Fruit fly (Drosophila melanogaster) whole organism, embryonic: Measurements from ENCODE around the gene Dhdds.

Source experiments
- Atf3 ChIP-seq: fragments of 200-800 bp; sonication (Bioruptor generic); optimal IDR thresholded peaks from 3 replicates; lab custom pipeline; 2016; ENCODE audit warnings: missing biosample characterization, missing genetic modification characterization
- Atf6 ChIP-seq: fragments of 200-800 bp; sonication (Bioruptor generic); IDR thresholded peaks from 2 replicates; pipeline ENCODE4 v1.3.6; 2022; ENCODE audit warnings: missing biosample characterization, missing genetic modification characterization
- Bgb ChIP-seq: fragments of 200-800 bp; sonication (Bioruptor generic); IDR thresholded peaks from 2 replicates; pipeline ENCODE4 v1.3.6; 2022; ENCODE audit warnings: missing biosample characterization, missing genetic modification characterization; ENCODE audit not compliant: partially characterized antibody
- C15 ChIP-seq: fragments of 200-800 bp; sonication (Bioruptor generic); IDR thresholded peaks from 3 replicates; pipeline ENCODE4 v1.3.6; 2022; ENCODE audit warnings: missing biosample characterization, missing genetic modification characterization
- CG13424 ChIP-seq: fragments of 200-800 bp; sonication (Bioruptor generic); optimal IDR thresholded peaks from 2 replicates; lab custom pipeline; 2019; ENCODE audit warnings: missing biosample characterization, mild to moderate bottlenecking, missing genetic modification characterization, moderate library complexity
- CG14710 ChIP-seq: fragments of 200-800 bp; sonication (Bioruptor generic); optimal IDR thresholded peaks from 3 replicates; lab custom pipeline; 2019; ENCODE audit warnings: missing biosample characterization, mild to moderate bottlenecking, missing genetic modification characterization, moderate library complexity
- CG15073 ChIP-seq: fragments of 200-800 bp; sonication (Bioruptor generic); optimal IDR thresholded peaks from 2 replicates; lab custom pipeline; 2016; ENCODE audit warnings: missing biosample characterization, missing genetic modification characterization
- CG1602 ChIP-seq: fragments of 200-800 bp; sonication (Bioruptor generic); optimal IDR thresholded peaks from 3 replicates; lab custom pipeline; 2016; ENCODE audit warnings: missing biosample characterization, missing genetic modification characterization
- CG17568 ChIP-seq: fragments of 200-800 bp; sonication (Bioruptor generic); optimal IDR thresholded peaks from 2 replicates; lab custom pipeline; 2018; ENCODE audit warnings: missing biosample characterization, mild to moderate bottlenecking, missing genetic modification characterization, moderate library complexity
- CG18619 ChIP-seq: fragments of 200-800 bp; sonication (Bioruptor generic); optimal IDR thresholded peaks from 3 replicates; lab custom pipeline; 2017; ENCODE audit warnings: missing biosample characterization, mild to moderate bottlenecking, missing genetic modification characterization
- CG2199 ChIP-seq: fragments of 200-800 bp; sonication (Bioruptor generic); IDR thresholded peaks from 3 replicates; pipeline ENCODE4 v1.3.6; 2022; ENCODE audit warnings: missing biosample characterization, missing genetic modification characterization
- CG2875 ChIP-seq: fragments of 200-800 bp; sonication (Bioruptor generic); optimal IDR thresholded peaks from 2 replicates; lab custom pipeline; 2017; ENCODE audit warnings: missing biosample characterization, mild to moderate bottlenecking, missing genetic modification characterization, missing genetic modification reagents
- CG5180 ChIP-seq: fragments of 200-800 bp; sonication (Bioruptor generic); optimal IDR thresholded peaks from 3 replicates; lab custom pipeline; 2017; ENCODE audit warnings: missing biosample characterization, missing genetic modification characterization, mild to moderate bottlenecking, moderate library complexity, missing genetic modification reagents
- CG6813 ChIP-seq: fragments of 200-800 bp; sonication (Bioruptor generic); optimal IDR thresholded peaks from 2 replicates; lab custom pipeline; 2017; ENCODE audit warnings: missing biosample characterization, missing genetic modification characterization, mild to moderate bottlenecking, moderate library complexity, missing genetic modification reagents
- CG6854 ChIP-seq: fragments of 200-800 bp; sonication (Bioruptor generic); optimal IDR thresholded peaks from 3 replicates; lab custom pipeline; 2017; ENCODE audit warnings: missing biosample characterization, mild to moderate bottlenecking, missing genetic modification characterization
- CG9609 ChIP-seq: fragments of 200-800 bp; sonication (Bioruptor generic); optimal IDR thresholded peaks from 3 replicates; lab custom pipeline; 2016; ENCODE audit warnings: missing biosample characterization, missing genetic modification characterization
- CG9876 ChIP-seq: fragments of 200-800 bp; sonication (Bioruptor generic); optimal IDR thresholded peaks from 2 replicates; lab custom pipeline; 2016; ENCODE audit warnings: missing biosample characterization, missing genetic modification characterization
- Deaf1 ChIP-seq: fragments of 200-800 bp; optimal IDR thresholded peaks from 3 replicates; lab custom pipeline; 2019; ENCODE audit warnings: missing biosample characterization, mild to moderate bottlenecking, missing genetic modification characterization, moderate library complexity
- Dek ChIP-seq: fragments of 200-800 bp; sonication (Bioruptor generic); optimal IDR thresholded peaks from 3 replicates; lab custom pipeline; 2019; ENCODE audit warnings: missing biosample characterization, mild to moderate bottlenecking, missing genetic modification characterization, moderate library complexity
- Dll ChIP-seq: fragments of 200-800 bp; sonication (Bioruptor generic); IDR thresholded peaks from 4 replicates; pipeline ENCODE4 v1.3.6; 2022; ENCODE audit warnings: missing biosample characterization, missing genetic modification characterization; ENCODE audit not compliant: partially characterized antibody
- Doc3 ChIP-seq: fragments of 200-800 bp; sonication (Bioruptor generic); IDR thresholded peaks from 3 replicates; pipeline ENCODE4 v1.3.6; 2022; ENCODE audit warnings: missing biosample characterization, missing genetic modification characterization; ENCODE audit not compliant: partially characterized antibody
- Ets97D ChIP-seq: fragments of 200-800 bp; sonication (Bioruptor generic); optimal IDR thresholded peaks from 3 replicates; lab custom pipeline; 2016; ENCODE audit warnings: missing biosample characterization, missing genetic modification characterization
- GATAe ChIP-seq: fragments of 200-800 bp; sonication (Bioruptor generic); conservative IDR thresholded peaks from 2 replicates; pipeline ENCODE4 v1.3.6; 2022; ENCODE audit warnings: missing biosample characterization, missing genetic modification characterization
- HLH54F ChIP-seq: fragments of 200-800 bp; sonication (Bioruptor generic); optimal IDR thresholded peaks from 3 replicates; lab custom pipeline; 2016; ENCODE audit warnings: missing biosample characterization, missing genetic modification characterization
- HmgD ChIP-seq: fragments of 200-800 bp; sonication (Bioruptor generic); optimal IDR thresholded peaks from 3 replicates; lab custom pipeline; 2016; ENCODE audit warnings: missing biosample characterization, missing genetic modification characterization
- Hmr ChIP-seq: fragments of 200-800 bp; sonication (Bioruptor generic); optimal IDR thresholded peaks from 3 replicates; lab custom pipeline; 2017; ENCODE audit warnings: mild to moderate bottlenecking, missing biosample characterization, missing genetic modification reagents, missing genetic modification characterization
- Hr78 ChIP-seq, 2 experiments: fragments of 200-800 bp in 1 of 2; fragments of >200 bp in 1 of 2; sonication (Bioruptor generic) in 1 of 2; optimal IDR thresholded peaks; 2 replicates each; lab custom pipeline; 2017 to 2019; ENCODE audit warnings: missing biosample characterization in 2 of 2, missing genetic modification characterization in 2 of 2, mild to moderate bottlenecking in 1 of 2, moderate library complexity in 1 of 2
- Rx ChIP-seq: fragments of 200-800 bp; sonication (Bioruptor generic); IDR thresholded peaks from 2 replicates; pipeline ENCODE4 v1.3.6; 2022; ENCODE audit warnings: missing biosample characterization, missing genetic modification characterization
- Side ChIP-seq: fragments of 200-800 bp; sonication (Bioruptor generic); optimal IDR thresholded peaks from 2 replicates; lab custom pipeline; 2016; ENCODE audit warnings: missing biosample characterization, missing genetic modification characterization
- Sox102F ChIP-seq: fragments of 200-800 bp; sonication (Bioruptor generic); optimal IDR thresholded peaks from 2 replicates; lab custom pipeline; 2018; ENCODE audit warnings: missing biosample characterization, mild to moderate bottlenecking, missing genetic modification characterization, moderate library complexity
- aop ChIP-seq: fragments of 200-800 bp; sonication (Bioruptor generic); IDR thresholded peaks from 2 replicates; pipeline ENCODE4 v1.3.6; 2022; ENCODE audit warnings: missing biosample characterization, missing genetic modification characterization
- br ChIP-seq: fragments of >200 bp; optimal IDR thresholded peaks from 2 replicates; lab custom pipeline; 2017
- chif ChIP-seq, 2 experiments: fragments of 200-800 bp; sonication (Bioruptor generic); optimal IDR thresholded peaks; 3 replicates each; lab custom pipeline; 2016; ENCODE audit warnings: missing biosample characterization in 2 of 2, missing genetic modification characterization in 2 of 2
- dpn ChIP-seq, 2 experiments: fragments of 200-800 bp; sonication (Bioruptor generic); optimal IDR thresholded peaks; 3 replicates each; lab custom pipeline; 2016; ENCODE audit warnings: missing biosample characterization in 2 of 2, missing genetic modification characterization in 2 of 2
- ftz-f1 ChIP-seq: fragments of 200-800 bp; sonication (Bioruptor generic); optimal IDR thresholded peaks from 2 replicates; lab custom pipeline; 2016; ENCODE audit warnings: missing biosample characterization, missing genetic modification characterization
- her ChIP-seq: fragments of 200-800 bp; sonication (Bioruptor generic); optimal IDR thresholded peaks from 2 replicates; lab custom pipeline; 2016; ENCODE audit warnings: missing biosample characterization, missing genetic modification characterization
- lmd ChIP-seq: fragments of 200-800 bp; sonication (Bioruptor generic); IDR thresholded peaks from 2 replicates; pipeline ENCODE4 v1.3.6; 2022; ENCODE audit warnings: missing biosample characterization, missing genetic modification characterization
- maf-S ChIP-seq: fragments of 200-800 bp; sonication (Bioruptor generic); optimal IDR thresholded peaks from 2 replicates; lab custom pipeline; 2016; ENCODE audit warnings: missing biosample characterization, missing genetic modification characterization
- mirr ChIP-seq: fragments of 200-800 bp; sonication (Bioruptor generic); optimal IDR thresholded peaks from 3 replicates; lab custom pipeline; 2018; ENCODE audit warnings: missing biosample characterization, mild to moderate bottlenecking, missing genetic modification characterization
- pho ChIP-seq: fragments of 200-800 bp; sonication (Bioruptor generic); optimal IDR thresholded peaks from 2 replicates; lab custom pipeline; 2016; ENCODE audit warnings: missing biosample characterization, missing genetic modification characterization
- pzg ChIP-seq: fragments of 200-800 bp; sonication (Bioruptor generic); optimal IDR thresholded peaks from 3 replicates; lab custom pipeline; 2018; ENCODE audit warnings: missing biosample characterization, mild to moderate bottlenecking, missing genetic modification characterization, moderate library complexity
- stc ChIP-seq: fragments of 200-800 bp; sonication (Bioruptor generic); IDR thresholded peaks from 2 replicates; pipeline ENCODE4 v1.3.6; 2022; ENCODE audit warnings: missing biosample characterization, missing genetic modification characterization
- tll ChIP-seq, 2 experiments: fragments of 200-800 bp in 1 of 2; fragments of >200 bp in 1 of 2; sonication (Bioruptor generic) in 1 of 2; optimal IDR thresholded peaks; 2 replicates each; lab custom pipeline; 2017 to 2019; ENCODE audit warnings: missing biosample characterization in 2 of 2, missing genetic modification characterization in 2 of 2, mild to moderate bottlenecking in 1 of 2, moderate library complexity in 1 of 2
- tna ChIP-seq: fragments of 200-800 bp; sonication (Bioruptor generic); IDR thresholded peaks from 2 replicates; pipeline ENCODE4 v1.3.6; 2022; ENCODE audit warnings: missing biosample characterization, missing genetic modification characterization; ENCODE audit not compliant: partially characterized antibody
- ttk ChIP-seq: fragments of 200-800 bp; sonication (Bioruptor generic); IDR thresholded peaks from 2 replicates; pipeline ENCODE4 v2.1.2; 2022; ENCODE audit warnings: missing biosample characterization, missing genetic modification characterization
- vnd ChIP-seq: fragments of 200-800 bp; sonication (Bioruptor generic); IDR thresholded peaks from 3 replicates; pipeline ENCODE4 v1.3.6; 2022; ENCODE audit warnings: missing biosample characterization, missing genetic modification characterization; ENCODE audit not compliant: partially characterized antibody
- wdn ChIP-seq: fragments of 200-800 bp; sonication (Bioruptor generic); IDR thresholded peaks from 2 replicates; pipeline ENCODE4 v1.3.6; 2022; ENCODE audit warnings: missing biosample characterization, missing genetic modification characterization
- wek ChIP-seq: fragments of 200-800 bp; sonication (Bioruptor generic); optimal IDR thresholded peaks from 3 replicates; lab custom pipeline; 2018; ENCODE audit warnings: missing biosample characterization, mild to moderate bottlenecking, missing genetic modification characterization, moderate library complexity
- zen ChIP-seq: fragments of 200-800 bp; sonication (Bioruptor generic); optimal IDR thresholded peaks from 3 replicates; lab custom pipeline; 2018; ENCODE audit warnings: missing biosample characterization, mild to moderate bottlenecking, missing genetic modification characterization, moderate library complexity

The Dhdds gene

dm6 chrX:7911983-7912630, 21.0 kb downstream of the Dhdds start, which contains the start of gene snz (continued):
- TF ChIP-seq CG1602 (GFP tag; lab: Kevin White, UChicago) (no peak), Hmr (GFP tag; lab: Kevin White, UChicago) (no peak), Rx (GFP tag; lab: Robert Waterston, UW) (no peak), CG2875 (GFP tag; lab: Kevin White, UChicago) (no peak), tll (GFP tag; optimal IDR thresholded peaks at IDR 0.05; lab: Kevin White, UChicago) (no peak), CG17568 (GFP tag; lab: Kevin White, UChicago) (no peak), aop (no peak), Dll (GFP tag; lab: Robert Waterston, UW) (peak; percentile 77), GATAe (GFP tag; lab: Robert Waterston, UW) (peak; percentile 54; the same call in 1 of the 2 replicates), Atf6 (no peak), wek (no peak), Side (GFP tag; lab: Kevin White, UChicago) (no peak), tna (GFP tag; lab: Robert Waterston, UW) (peak; percentile 80), CG6813 (GFP tag; lab: Kevin White, UChicago) (no peak), CG15073 (GFP tag; lab: Kevin White, UChicago) (no peak), CG9609 (GFP tag; lab: Kevin White, UChicago) (no peak), br (lab: Kevin White, UChicago) (no peak), Atf3 (GFP tag; lab: Kevin White, UChicago) (no peak), vnd (GFP tag; lab: Robert Waterston, UW) (peak; percentile 66; the same call in 2 of the 3 replicates), HmgD (no peak), CG14710 (tag; lab: Kevin White, UChicago) (peak; percentile 15), CG2199 (GFP tag; lab: Robert Waterston, UW) (0 out of 3 replicates have a peak, but pooled peaks have one; percentile 41), lmd (GFP tag; lab: Robert Waterston, UW) (no peak), CG5180 (GFP tag; lab: Kevin White, UChicago) (no peak), pho (GFP tag; lab: Kevin White, UChicago) (no peak), CG13424 (tag; lab: Kevin White, UChicago) (no peak), ttk (no peak), mirr (GFP tag; lab: Kevin White, UChicago) (peak; percentile 83), Deaf1 (tag; lab: Kevin White, UChicago) (peak; percentile 94), dpn (GFP tag; optimal IDR thresholded peaks at IDR 0.05; lab: Kevin White, UChicago) (no peak), chif (GFP tag; optimal IDR thresholded peaks at IDR 0.05; lab: Kevin White, UChicago) (no peak), Ets97D (GFP tag; lab: Kevin White, UChicago) (peak; percentile 38), Hr78 (GFP tag; optimal IDR thresholded peaks at IDR 0.05; lab: Kevin White, UChicago) (no peak), CG6854 (no peak), stc (GFP tag; lab: Robert Waterston, UW) (no peak), Sox102F (GFP tag; lab: Kevin White, UChicago) (no peak), Doc3 (peak; percentile 57; the same call in 1 of the 3 replicates), C15 (GFP tag; lab: Robert Waterston, UW) (no peak), pzg (GFP tag; lab: Kevin White, UChicago) (peak; percentile 57), maf-S (no peak), her (GFP tag; lab: Kevin White, UChicago) (no peak), Bgb (GFP tag; lab: Robert Waterston, UW) (peak; percentile 82), CG18619 (GFP tag; lab: Kevin White, UChicago) (no peak), zen (tag; lab: Kevin White, UChicago) (no peak), ftz-f1 (no peak), wdn (no peak), CG9876 (no peak), Dek (tag; lab: Kevin White, UChicago) (no peak), HLH54F (GFP tag; lab: Kevin White, UChicago) (no peak)
